Worm (Caenorhabditis elegans) whole organism, late embryonic: ENCODE data around the gene F11D11.12.

Experiments used
- F13H6.1 ChIP-seq: sonication (generic microtip); optimal IDR thresholded peaks from 2 replicates; lab custom pipeline; 2016; ENCODE audit warnings: missing genetic modification characterization, missing compliant biosample characterization
- K02D7.2 ChIP-seq: sonication (generic microtip); optimal IDR thresholded peaks from 2 replicates; lab custom pipeline; 2017; ENCODE audit warnings: mild to moderate bottlenecking, missing genetic modification characterization, missing compliant biosample characterization
- ahr-1 ChIP-seq: sonication (generic microtip); optimal IDR thresholded peaks from 2 replicates; lab custom pipeline; 2016; ENCODE audit warnings: missing genetic modification characterization, missing compliant biosample characterization
- ceh-48 ChIP-seq: sonication (generic microtip); optimal IDR thresholded peaks from 2 replicates; lab custom pipeline; 2016; ENCODE audit warnings: missing genetic modification characterization, inconsistent platforms, missing compliant biosample characterization
- dve-1 ChIP-seq: sonication (generic microtip); optimal IDR thresholded peaks from 2 replicates; lab custom pipeline; 2017; ENCODE audit warnings: antibody characterized with exemption, mild to moderate bottlenecking, missing genetic modification characterization, missing compliant biosample characterization
- fax-1 ChIP-seq: sonication (generic microtip); optimal IDR thresholded peaks from 2 replicates; lab custom pipeline; 2016; ENCODE audit warnings: missing genotype, missing genetic modification characterization, missing compliant biosample characterization
- hlh-30 ChIP-seq: sonication (generic microtip); optimal IDR thresholded peaks from 2 replicates; lab custom pipeline; 2017; ENCODE audit warnings: antibody characterized with exemption, missing genetic modification characterization, missing compliant biosample characterization; ENCODE audit not compliant: insufficient read depth
- nhr-232 ChIP-seq: sonication (generic microtip); optimal IDR thresholded peaks from 2 replicates; lab custom pipeline; 2016; ENCODE audit warnings: missing genetic modification characterization, missing compliant biosample characterization
- pha-4 ChIP-seq: fragments of 150-350 bp; optimal IDR thresholded peaks from 2 replicates; lab custom pipeline; 2018; ENCODE audit warnings: missing biosample characterization, missing genetic modification reagents, missing genetic modification characterization
- pqm-1 ChIP-seq: sonication (generic microtip); optimal IDR thresholded peaks from 2 replicates; lab custom pipeline; 2016; ENCODE audit warnings: missing genetic modification characterization, missing compliant biosample characterization

- TF ChIP-seq hlh-30 (tag; lab: Kevin White, UChicago), result no peak
- TF ChIP-seq F13H6.1 (tag; lab: Kevin White, UChicago), result no peak
- TF ChIP-seq pha-4, result no peak
- TF ChIP-seq nhr-232, result no peak
- no peak for TF ChIP-seq ceh-48 (tag; lab: Kevin White, UChicago)
- TF ChIP-seq fax-1 (tag; lab: Kevin White, UChicago), result no peak
- TF ChIP-seq pqm-1 (tag; lab: Kevin White, UChicago), result no peak
- no peak for TF ChIP-seq ahr-1 (tag; lab: Kevin White, UChicago)
- TF ChIP-seq dve-1 (tag; lab: Kevin White, UChicago), result peak; percentile 88
- TF ChIP-seq K02D7.2, result no peak
Observed at ce11 chrV:18722510-18723299, 27.8 kb downstream of the F11D11.12 start.
